Fruit fly (Drosophila melanogaster) whole organism, prepupa: ENCODE measurements around the gene alphaKap4.
A peak's percentile ranks its signal among the peaks of the same experiment; 100 is the strongest.

Experiments used
- Blimp-1 ChIP-seq: fragments of 200-800 bp; sonication (Bioruptor generic); optimal IDR thresholded peaks from 3 replicates; lab custom pipeline; 2017; ENCODE audit warnings: missing biosample characterization, missing genetic modification characterization, mild to moderate bottlenecking, moderate library complexity, missing genetic modification reagents
- CG10631 ChIP-seq: fragments of 200-800 bp; sonication (Bioruptor generic); optimal IDR thresholded peaks from 2 replicates; lab custom pipeline; 2016; ENCODE audit warnings: missing biosample characterization, missing genetic modification characterization
- CG10669 ChIP-seq: fragments of 200-800 bp; sonication (Bioruptor generic); optimal IDR thresholded peaks from 3 replicates; lab custom pipeline; 2018; ENCODE audit warnings: missing biosample characterization, mild to moderate bottlenecking, missing genetic modification characterization, moderate library complexity
- CG11294 ChIP-seq: fragments of 200-800 bp; sonication (Bioruptor generic); IDR thresholded peaks from 2 replicates; pipeline ENCODE4 v1.3.6; 2022; ENCODE audit warnings: missing biosample characterization, missing genetic modification characterization
- CG11762 ChIP-seq: fragments of 200-800 bp; sonication (Bioruptor generic); optimal IDR thresholded peaks from 3 replicates; lab custom pipeline; 2016; ENCODE audit warnings: missing biosample characterization, missing genetic modification characterization; ENCODE audit not compliant: insufficient read depth
- CG15336 ChIP-seq: fragments of 200-800 bp; sonication (Bioruptor generic); IDR thresholded peaks from 2 replicates; pipeline ENCODE4 v1.3.6; 2022; ENCODE audit warnings: missing biosample characterization, missing genetic modification characterization
- CG1621 ChIP-seq: fragments of 200-800 bp; sonication (Bioruptor generic); optimal IDR thresholded peaks from 3 replicates; lab custom pipeline; 2018; ENCODE audit warnings: missing biosample characterization, mild to moderate bottlenecking, missing genetic modification characterization
- CG3032 ChIP-seq: fragments of 200-800 bp; optimal IDR thresholded peaks from 2 replicates; lab custom pipeline; 2019; ENCODE audit warnings: missing biosample characterization, mild to moderate bottlenecking, missing genetic modification characterization, moderate library complexity
- CG31627 ChIP-seq: fragments of 200-800 bp; sonication (Bioruptor generic); optimal IDR thresholded peaks from 3 replicates; lab custom pipeline; 2016; ENCODE audit warnings: missing biosample characterization, missing genetic modification characterization
- CG32006 ChIP-seq: fragments of 200-800 bp; sonication (Bioruptor generic); optimal IDR thresholded peaks from 3 replicates; lab custom pipeline; 2017; ENCODE audit warnings: missing biosample characterization, mild to moderate bottlenecking, missing genetic modification characterization
- CG34406 ChIP-seq: fragments of 200-800 bp; sonication (Bioruptor generic); optimal IDR thresholded peaks from 3 replicates; lab custom pipeline; 2016; ENCODE audit warnings: missing biosample characterization, missing genetic modification characterization
- CG3919 ChIP-seq: fragments of 200-800 bp; sonication (Bioruptor generic); optimal IDR thresholded peaks from 3 replicates; lab custom pipeline; 2016; ENCODE audit warnings: missing biosample characterization, missing genetic modification characterization
- CG6163 ChIP-seq: fragments of 200-800 bp; sonication (Bioruptor generic); IDR thresholded peaks from 3 replicates; pipeline ENCODE4 v1.3.6; 2022; ENCODE audit warnings: missing biosample characterization, missing genetic modification characterization
- CG6276 ChIP-seq: fragments of 200-800 bp; sonication (Bioruptor generic); optimal IDR thresholded peaks from 2 replicates; lab custom pipeline; 2017; ENCODE audit warnings: missing biosample characterization, mild to moderate bottlenecking, missing genetic modification characterization
- CG6808 ChIP-seq: fragments of 200-800 bp; sonication (Bioruptor generic); optimal IDR thresholded peaks from 3 replicates; lab custom pipeline; 2017; ENCODE audit warnings: missing biosample characterization, missing genetic modification characterization, mild to moderate bottlenecking, moderate library complexity, missing genetic modification reagents
- CG6854 ChIP-seq: fragments of 200-800 bp; sonication (Bioruptor generic); optimal IDR thresholded peaks from 2 replicates; lab custom pipeline; 2017; ENCODE audit warnings: missing biosample characterization, mild to moderate bottlenecking, missing genetic modification characterization
- CG8119 ChIP-seq: fragments of 200-800 bp; sonication (Bioruptor generic); IDR thresholded peaks from 3 replicates; pipeline ENCODE4 v1.3.6; 2022; ENCODE audit warnings: missing biosample characterization, missing genetic modification characterization
- CG8319 ChIP-seq: fragments of 200-800 bp; sonication (Bioruptor generic); optimal IDR thresholded peaks from 3 replicates; lab custom pipeline; 2016; ENCODE audit warnings: missing biosample characterization, missing genetic modification characterization
- CG8632 ChIP-seq: fragments of 200-800 bp; sonication (Bioruptor generic); optimal IDR thresholded peaks from 3 replicates; lab custom pipeline; 2016; ENCODE audit warnings: missing biosample characterization, missing genetic modification characterization
- Eip75B ChIP-seq: fragments of 200-800 bp; sonication (Bioruptor generic); optimal IDR thresholded peaks from 3 replicates; lab custom pipeline; 2016; ENCODE audit warnings: missing biosample characterization, missing genetic modification characterization
- Eip78C ChIP-seq: fragments of 200-800 bp; sonication (Bioruptor generic); peaks from one replicate; lab custom pipeline; 2016; ENCODE audit warnings: missing biosample characterization, missing genetic modification characterization
- Eip93F ChIP-seq: fragments of 200-800 bp; sonication (Bioruptor generic); optimal IDR thresholded peaks from 2 replicates; lab custom pipeline; 2016; ENCODE audit warnings: missing biosample characterization, mild to moderate bottlenecking, missing genetic modification characterization
- Ets21C ChIP-seq: fragments of 200-800 bp; sonication (Bioruptor generic); optimal IDR thresholded peaks from 3 replicates; lab custom pipeline; 2016; ENCODE audit warnings: missing biosample characterization, missing genetic modification characterization
- Ets96B ChIP-seq: fragments of 200-800 bp; optimal IDR thresholded peaks from 2 replicates; lab custom pipeline; 2019; ENCODE audit warnings: missing biosample characterization, mild to moderate bottlenecking, missing genetic modification characterization, moderate library complexity
- Gug ChIP-seq: fragments of 200-800 bp; sonication (Bioruptor generic); IDR thresholded peaks from 2 replicates; pipeline ENCODE4 v1.3.6; 2022; ENCODE audit warnings: missing biosample characterization, missing genetic modification characterization
- Hr38 ChIP-seq: sonication (Bioruptor generic); optimal IDR thresholded peaks from 2 replicates; lab custom pipeline; 2016; ENCODE audit warnings: missing biosample characterization, missing genetic modification characterization
- Hr39 ChIP-seq: fragments of 200-800 bp; sonication (Bioruptor generic); optimal IDR thresholded peaks from 2 replicates; lab custom pipeline; 2016; ENCODE audit warnings: missing biosample characterization, missing genetic modification characterization
- Hr4 ChIP-seq: fragments of 200-800 bp; sonication (Bioruptor generic); optimal IDR thresholded peaks from 3 replicates; lab custom pipeline; 2016; ENCODE audit warnings: missing biosample characterization, missing genetic modification characterization
- Lpt ChIP-seq: fragments of 200-800 bp; sonication (Bioruptor generic); optimal IDR thresholded peaks from 3 replicates; lab custom pipeline; 2016; ENCODE audit warnings: missing biosample characterization, missing genetic modification characterization
- Met ChIP-seq: fragments of 200-800 bp; sonication (Bioruptor generic); optimal IDR thresholded peaks from 3 replicates; lab custom pipeline; 2016; ENCODE audit warnings: missing biosample characterization, missing genetic modification characterization
- OdsH ChIP-seq: fragments of 200-800 bp; sonication (Bioruptor generic); optimal IDR thresholded peaks from 3 replicates; lab custom pipeline; 2016; ENCODE audit warnings: missing biosample characterization, missing genetic modification characterization
- Sox102F ChIP-seq: fragments of 200-800 bp; sonication (Bioruptor generic); optimal IDR thresholded peaks from 2 replicates; lab custom pipeline; 2016; ENCODE audit warnings: missing biosample characterization, mild to moderate bottlenecking, missing genetic modification characterization
- Sox14 ChIP-seq: fragments of 200-800 bp; sonication (Bioruptor generic); optimal IDR thresholded peaks from 3 replicates; lab custom pipeline; 2016; ENCODE audit warnings: missing biosample characterization, missing genetic modification characterization
- Sox15 ChIP-seq: fragments of 200-800 bp; sonication (Bioruptor generic); optimal IDR thresholded peaks from 3 replicates; lab custom pipeline; 2016; ENCODE audit warnings: missing biosample characterization, missing genetic modification characterization
- achi ChIP-seq: fragments of 200-800 bp; sonication (Bioruptor generic); optimal IDR thresholded peaks from 3 replicates; lab custom pipeline; 2016; ENCODE audit warnings: missing biosample characterization, missing genetic modification characterization
- acj6 ChIP-seq: fragments of 200-800 bp; sonication (Bioruptor generic); optimal IDR thresholded peaks from 3 replicates; lab custom pipeline; 2016; ENCODE audit warnings: missing biosample characterization, missing genetic modification characterization
- dac ChIP-seq: fragments of 200-800 bp; sonication (Bioruptor generic); optimal IDR thresholded peaks from 2 replicates; lab custom pipeline; 2017; ENCODE audit warnings: missing biosample characterization, mild to moderate bottlenecking, missing genetic modification characterization
- dsx ChIP-seq: fragments of 200-800 bp; optimal IDR thresholded peaks from 3 replicates; lab custom pipeline; 2019; ENCODE audit warnings: missing biosample characterization, mild to moderate bottlenecking, missing genetic modification characterization, moderate library complexity; ENCODE audit not compliant: poor library complexity, severe bottlenecking
- fd59A ChIP-seq: fragments of 200-800 bp; sonication (Bioruptor generic); optimal IDR thresholded peaks from 2 replicates; lab custom pipeline; 2017; ENCODE audit warnings: missing biosample characterization, mild to moderate bottlenecking, missing genetic modification characterization, missing genetic modification reagents
- fd85E ChIP-seq: fragments of 200-800 bp; sonication (Bioruptor generic); optimal IDR thresholded peaks from 3 replicates; lab custom pipeline; 2016; ENCODE audit warnings: missing biosample characterization, missing genetic modification characterization
- fkh ChIP-seq: fragments of 200-800 bp; sonication (Bioruptor generic); optimal IDR thresholded peaks from 3 replicates; lab custom pipeline; 2017; ENCODE audit warnings: missing biosample characterization, mild to moderate bottlenecking, missing genetic modification characterization, moderate library complexity
- lz ChIP-seq: fragments of 200-800 bp; sonication (Bioruptor generic); optimal IDR thresholded peaks from 3 replicates; lab custom pipeline; 2016; ENCODE audit warnings: missing biosample characterization, missing genetic modification characterization
- net ChIP-seq: fragments of 200-800 bp; sonication (Bioruptor generic); optimal IDR thresholded peaks from 3 replicates; lab custom pipeline; 2016; ENCODE audit warnings: missing biosample characterization, missing genetic modification characterization
- pdm3 ChIP-seq: fragments of 200-800 bp; sonication (Bioruptor generic); optimal IDR thresholded peaks from 3 replicates; lab custom pipeline; 2016; ENCODE audit warnings: missing biosample characterization, missing genetic modification characterization
- salr ChIP-seq, 2 experiments: fragments of 200-800 bp; sonication (Bioruptor generic); optimal IDR thresholded peaks; 3 replicates each; lab custom pipeline; 2016 to 2018; ENCODE audit warnings: missing biosample characterization in 2 of 2, missing genetic modification characterization in 2 of 2, mild to moderate bottlenecking in 1 of 2
- ss ChIP-seq, 2 experiments: fragments of 200-800 bp; sonication (Bioruptor generic); optimal IDR thresholded peaks; 2 replicates in 1 of 2; 3 replicates in 1 of 2; lab custom pipeline; 2017 to 2018; ENCODE audit warnings: mild to moderate bottlenecking in 2 of 2, missing biosample characterization in 2 of 2, missing genetic modification characterization in 2 of 2, moderate library complexity in 1 of 2
- svp ChIP-seq: fragments of 200-800 bp; sonication (Bioruptor generic); peaks from one replicate; lab custom pipeline; 2016; ENCODE audit warnings: missing biosample characterization, missing genetic modification characterization
- topi ChIP-seq: fragments of 200-800 bp; sonication (Bioruptor generic); optimal IDR thresholded peaks from 3 replicates; lab custom pipeline; 2016; ENCODE audit warnings: missing biosample characterization, missing genetic modification characterization

The alphaKap4 gene

DNA sequence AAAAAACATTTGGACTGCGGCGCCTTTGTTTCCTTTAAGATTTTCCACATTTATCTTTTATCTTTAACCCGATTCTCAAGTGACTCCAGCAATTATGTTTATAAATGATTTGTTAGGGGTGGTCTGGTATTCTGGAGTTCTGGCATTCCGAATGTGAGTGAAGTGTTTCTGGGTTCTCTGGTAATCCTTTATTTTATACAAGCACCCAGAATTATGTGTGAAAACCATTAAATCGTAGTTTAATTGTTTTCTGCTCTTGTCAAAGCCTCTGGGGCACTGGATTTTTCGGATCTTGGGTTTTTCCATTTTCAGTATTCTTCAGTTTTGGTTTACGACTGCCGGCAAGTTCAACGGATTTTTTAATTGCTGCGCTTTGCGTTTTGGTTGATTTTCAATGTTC is 31.4 kb downstream of the alphaKap4 start:
- no peak for TF ChIP-seq CG15336
- no peak for TF ChIP-seq svp (GFP tag; lab: Kevin White, UChicago)
- TF ChIP-seq Sox102F: no peak

DNA sequence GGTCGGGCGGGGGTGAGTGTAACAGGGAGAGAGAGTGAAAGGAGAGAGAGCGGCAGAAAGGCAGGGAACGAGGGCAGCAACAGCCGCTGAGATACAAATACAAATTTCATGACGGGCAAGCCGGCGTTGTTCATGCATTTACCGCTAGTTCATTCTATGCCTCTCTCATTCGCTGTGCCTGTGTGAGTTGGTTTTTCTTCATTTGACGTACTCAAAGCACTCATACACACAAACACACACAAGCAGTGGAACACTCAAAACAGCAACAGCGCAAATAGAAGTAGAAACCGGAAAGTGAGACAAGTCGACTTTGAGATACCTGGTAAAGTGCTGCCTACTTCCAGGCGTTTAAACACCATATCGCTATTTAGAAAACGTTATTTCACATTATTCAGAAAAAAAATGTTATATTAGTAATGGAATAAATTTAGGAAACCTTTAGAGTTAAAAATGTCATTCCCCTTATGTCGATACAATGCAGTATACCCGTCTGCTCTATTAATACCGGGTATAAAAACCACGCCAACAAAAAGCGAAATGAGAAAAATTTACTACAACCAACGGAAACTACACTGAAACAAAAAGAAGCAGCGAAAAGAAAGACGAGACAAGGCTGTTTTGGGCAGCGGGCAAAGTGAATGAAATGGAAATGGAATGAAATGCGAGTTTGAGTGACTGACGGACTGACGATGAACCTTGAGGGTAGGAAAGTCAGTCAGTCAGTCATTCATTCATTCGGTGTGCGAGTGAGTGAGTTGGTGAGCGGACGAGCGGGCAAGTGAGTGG is 34.5 kb downstream of the alphaKap4 start:
- no peak for TF ChIP-seq Sox102F
- TF ChIP-seq Eip75B (GFP tag; lab: Kevin White, UChicago): peak; percentile 68
- TF ChIP-seq Ets21C: no peak
- no peak for TF ChIP-seq CG6854 (GFP tag; lab: Kevin White, UChicago)
- peak; percentile 78 for TF ChIP-seq CG8119 (GFP tag; lab: Robert Waterston, UW)
- TF ChIP-seq CG10631 (GFP tag; lab: Kevin White, UChicago): peak; percentile 77
- peak; percentile 25 for TF ChIP-seq Hr39
- peak; percentile 5 for TF ChIP-seq CG11762 (GFP tag; lab: Kevin White, UChicago)
- peak; percentile 48 for TF ChIP-seq Met (GFP tag; lab: Kevin White, UChicago)
- peak; percentile 64 for TF ChIP-seq Gug
- no peak for TF ChIP-seq dsx (GFP tag; lab: Kevin White, UChicago)
- no peak for TF ChIP-seq Hr38 (GFP tag; lab: Kevin White, UChicago)
- TF ChIP-seq CG34406 (GFP tag; lab: Kevin White, UChicago): no peak
- TF ChIP-seq CG11294: peak; percentile 66
- TF ChIP-seq dac (GFP tag; lab: Kevin White, UChicago): peak; percentile 27
- TF ChIP-seq CG8632 (GFP tag; lab: Kevin White, UChicago): no peak
- TF ChIP-seq Lpt (GFP tag; lab: Kevin White, UChicago): no peak
- TF ChIP-seq salr (GFP tag; optimal IDR thresholded peaks at IDR 0.05; lab: Kevin White, UChicago): peak in 1 of 2 experiments; percentile 63
- TF ChIP-seq net (GFP tag; lab: Kevin White, UChicago): no peak
- TF ChIP-seq Hr4 (GFP tag; lab: Kevin White, UChicago): peak; percentile 72
- peak; percentile 55 for TF ChIP-seq CG6276 (GFP tag; lab: Kevin White, UChicago)
- TF ChIP-seq ss (GFP tag; optimal IDR thresholded peaks at IDR 0.05; lab: Kevin White, UChicago): peak; percentile 6 to 7
- peak; percentile 51 for TF ChIP-seq CG10669
- TF ChIP-seq acj6 (GFP tag; lab: Kevin White, UChicago): peak; percentile 55
- peak; percentile 79 for TF ChIP-seq CG32006
- TF ChIP-seq CG3919 (GFP tag; lab: Kevin White, UChicago): peak; percentile 46
- TF ChIP-seq CG15336: peak; percentile 72
- no peak for TF ChIP-seq Blimp-1 (GFP tag; lab: Kevin White, UChicago)
- TF ChIP-seq CG31627 (GFP tag; lab: Kevin White, UChicago): peak; percentile 27
- TF ChIP-seq lz (GFP tag; lab: Kevin White, UChicago): peak; percentile 26
- TF ChIP-seq Sox15 (GFP tag; lab: Kevin White, UChicago): no peak
- peak; percentile 85 for TF ChIP-seq Eip78C (GFP tag; lab: Kevin White, UChicago)
- TF ChIP-seq pdm3: peak; percentile 59
- TF ChIP-seq CG3032 (tag; lab: Kevin White, UChicago): peak; percentile 33
- TF ChIP-seq topi (GFP tag; lab: Kevin White, UChicago): peak; percentile 25
- TF ChIP-seq CG6163 (GFP tag; lab: Robert Waterston, UW): peak; percentile 77
- TF ChIP-seq fkh (GFP tag; lab: Kevin White, UChicago): peak; percentile 78
- peak; percentile 15 for TF ChIP-seq CG6808 (GFP tag; lab: Kevin White, UChicago)
- TF ChIP-seq OdsH (GFP tag; lab: Kevin White, UChicago): peak; percentile 57
- no peak for TF ChIP-seq CG1621
- TF ChIP-seq Sox14 (GFP tag; lab: Kevin White, UChicago): peak; percentile 52
- peak; percentile 57 for TF ChIP-seq Ets96B (tag; lab: Kevin White, UChicago)
- TF ChIP-seq achi: peak; percentile 48
- TF ChIP-seq CG8319 (GFP tag; lab: Kevin White, UChicago): no peak
- no peak for TF ChIP-seq Eip93F
- TF ChIP-seq fd85E (GFP tag; lab: Kevin White, UChicago): no peak
- TF ChIP-seq fd59A (GFP tag; lab: Kevin White, UChicago): peak; percentile 16
- TF ChIP-seq svp (GFP tag; lab: Kevin White, UChicago): peak; percentile 53
